Fruit fly (Drosophila melanogaster): ENCODE results near the gene Brr2.

Brr2 gene

dm6 chr3L:15923352-15923751 lies 44.3 kb downstream of the Brr2 start (continued):
- TF ChIP-seq Camta (GFP tag; optimal IDR thresholded peaks at IDR 0.05), result no peak
- no peak for TF ChIP-seq CG8359 (GFP tag; optimal IDR thresholded peaks at IDR 0.05; ENCODE audit: borderline replicate concordance)
- peak; percentile 52 for TF ChIP-seq CG18262 (tag; optimal IDR thresholded peaks at IDR 0.05)
- no peak for TF ChIP-seq CG31388 (GFP tag; optimal IDR thresholded peaks at IDR 0.05)
- no peak for TF ChIP-seq odd (GFP tag; optimal IDR thresholded peaks at IDR 0.05)
- no peak for TF ChIP-seq CG4424 (GFP tag; optimal IDR thresholded peaks at IDR 0.05)
- no peak for TF ChIP-seq Adf1 (GFP tag; IDR thresholded peaks at IDR 0.05)
- no peak for TF ChIP-seq trh (GFP tag; optimal IDR thresholded peaks at IDR 0.05)
- TF ChIP-seq CG4730 (GFP tag; IDR thresholded peaks at IDR 0.05), result no peak
- no peak for TF ChIP-seq CG17802 (tag; optimal IDR thresholded peaks at IDR 0.05)
- TF ChIP-seq CG7372 (GFP tag; IDR thresholded peaks at IDR 0.05), result no peak
- no peak for TF ChIP-seq ewg (GFP tag; optimal IDR thresholded peaks at IDR 0.05)
- peak; percentile 38 for TF ChIP-seq Ada2b (GFP tag; IDR thresholded peaks at IDR 0.05)
- TF ChIP-seq HLH54F (GFP tag; optimal IDR thresholded peaks at IDR 0.05), result no peak
- no peak for TF ChIP-seq Poxn (GFP tag; IDR thresholded peaks at IDR 0.05)
- TF ChIP-seq cas (GFP tag; IDR thresholded peaks at IDR 0.05), result 0 out of 2 replicates have a peak, but pooled peaks have one; percentile 21
- TF ChIP-seq D (optimal IDR thresholded peaks at IDR 0.05), result no peak
- TF ChIP-seq D (GFP tag; optimal IDR thresholded peaks at IDR 0.05), result peak; percentile 21
- peak; percentile 53; the same call in 1 of the 2 replicates for TF ChIP-seq stc (GFP tag; IDR thresholded peaks at IDR 0.05)
- no peak for TF ChIP-seq al (GFP tag; IDR thresholded peaks at IDR 0.05)
- no peak for TF ChIP-seq ab (GFP tag; optimal IDR thresholded peaks at IDR 0.05)
- peak; percentile 33 for TF ChIP-seq CG3281 (GFP tag; optimal IDR thresholded peaks at IDR 0.05)
- TF ChIP-seq slp2 (GFP tag; optimal IDR thresholded peaks at IDR 0.05), result no peak
- no peak for TF ChIP-seq CG7271 (tag; optimal IDR thresholded peaks at IDR 0.05)
- TF ChIP-seq CG9437 (GFP tag; optimal IDR thresholded peaks at IDR 0.05), result no peak
- no peak for TF ChIP-seq ci (GFP tag; IDR thresholded peaks at IDR 0.05)
- TF ChIP-seq CG10209 (GFP tag; optimal IDR thresholded peaks at IDR 0.05), result no peak
- TF ChIP-seq CG7987 (GFP tag; optimal IDR thresholded peaks at IDR 0.05), result no peak
- no peak for TF ChIP-seq ftz-f1 (GFP tag; optimal IDR thresholded peaks at IDR 0.05)
- no peak for TF ChIP-seq corto (GFP tag; optimal IDR thresholded peaks at IDR 0.05)
- TF ChIP-seq vnd (GFP tag; IDR thresholded peaks at IDR 0.05; ENCODE audit: partially characterized antibody), result no peak
- TF ChIP-seq CG31441 (GFP tag; IDR thresholded peaks at IDR 0.05), result peak; percentile 42; the same call in 1 of the 2 replicates
- TF ChIP-seq Usf (GFP tag; optimal IDR thresholded peaks at IDR 0.05), result no peak
- no peak for TF ChIP-seq CG14441 (GFP tag; IDR thresholded peaks at IDR 0.05)
- no peak for TF ChIP-seq Hand (GFP tag; optimal IDR thresholded peaks at IDR 0.05)
- TF ChIP-seq CG4282 (GFP tag; optimal IDR thresholded peaks at IDR 0.05), result no peak
- no peak for TF ChIP-seq wek (GFP tag; optimal IDR thresholded peaks at IDR 0.05)
- TF ChIP-seq CG1832 (GFP tag; optimal IDR thresholded peaks at IDR 0.05), result no peak
- TF ChIP-seq CG4707 (GFP tag; optimal IDR thresholded peaks at IDR 0.05), result no peak
- TF ChIP-seq CG13296 (GFP tag; optimal IDR thresholded peaks at IDR 0.05), result peak; percentile 27
- TF ChIP-seq Meics (GFP tag; optimal IDR thresholded peaks at IDR 0.05), result peak; percentile 49
- TF ChIP-seq CG2875 (GFP tag; optimal IDR thresholded peaks at IDR 0.05), result no peak
- no peak for TF ChIP-seq Hr39 (optimal IDR thresholded peaks at IDR 0.05)
- no peak for TF ChIP-seq CG34422 (GFP tag; IDR thresholded peaks at IDR 0.05)
- TF ChIP-seq Nf-YA (GFP tag; IDR thresholded peaks at IDR 0.05), result no peak
- TF ChIP-seq CG3838 (GFP tag; optimal IDR thresholded peaks at IDR 0.05), result no peak
- TF ChIP-seq abd-A (tag; optimal IDR thresholded peaks at IDR 0.05), result no peak
- no peak for TF ChIP-seq CG15696 (tag; optimal IDR thresholded peaks at IDR 0.05)
- TF ChIP-seq CG16815 (GFP tag; optimal IDR thresholded peaks at IDR 0.05), result no peak
- peak; percentile 22 for TF ChIP-seq Hsf (GFP tag; optimal IDR thresholded peaks at IDR 0.05)
- TF ChIP-seq MTF-1 (GFP tag; optimal IDR thresholded peaks at IDR 0.05; ENCODE audit: borderline replicate concordance), result no peak
- no peak for TF ChIP-seq da (GFP tag; optimal IDR thresholded peaks at IDR 0.05)
